Worm (Caenorhabditis elegans) whole organism, young adult: Measurements from ENCODE around the gene F44A2.7.

Source experiments
- B0336.3 ChIP-seq: fragments of 200-800 bp; sonication (Bioruptor generic); IDR thresholded peaks from 2 replicates; pipeline ENCODE4 v1.3.6; 2022; ENCODE audit warnings: missing genetic modification characterization, missing compliant biosample characterization
- C06A6.2 ChIP-seq: fragments of 200-800 bp; sonication (Bioruptor generic); conservative IDR thresholded peaks from 2 replicates; pipeline ENCODE4 v1.3.6; 2022; ENCODE audit warnings: missing genetic modification characterization, missing compliant biosample characterization
- C17E4.6 ChIP-seq: fragments of 200-800 bp; sonication (Bioruptor generic); IDR thresholded peaks from 2 replicates; pipeline ENCODE4 v1.3.6; 2022; ENCODE audit warnings: missing genetic modification reagents, missing genetic modification characterization, missing compliant biosample characterization
- F23B12.7 ChIP-seq: sonication (generic microtip); optimal IDR thresholded peaks from 2 replicates; lab custom pipeline; 2017; ENCODE audit warnings: missing genetic modification characterization, mild to moderate bottlenecking, missing compliant biosample characterization, antibody characterized with exemption, moderate library complexity; ENCODE audit not compliant: insufficient read depth
- F37B4.10 ChIP-seq: fragments of 200-800 bp; sonication (Bioruptor generic); IDR thresholded peaks from 2 replicates; pipeline ENCODE4 v1.3.6; 2022; ENCODE audit warnings: missing genetic modification characterization, missing compliant biosample characterization
- F49E8.2 ChIP-seq: sonication (generic microtip); optimal IDR thresholded peaks from 3 replicates; lab custom pipeline; 2017; ENCODE audit warnings: missing genetic modification characterization, mild to moderate bottlenecking, missing compliant biosample characterization, antibody characterized with exemption, moderate library complexity; ENCODE audit not compliant: insufficient read depth
- T07F8.4 ChIP-seq: sonication (generic microtip); optimal IDR thresholded peaks from 2 replicates; lab custom pipeline; 2016; ENCODE audit warnings: mild to moderate bottlenecking, missing genetic modification characterization, moderate library complexity, missing compliant biosample characterization
- Y53G8AR.9 ChIP-seq: fragments of 200-800 bp; sonication (Bioruptor generic); conservative IDR thresholded peaks from 2 replicates; pipeline ENCODE4 v1.3.6; 2022; ENCODE audit warnings: missing genetic modification reagents, missing genetic modification characterization, missing compliant biosample characterization
- Y56A3A.18 ChIP-seq: fragments of 200-800 bp; sonication (Bioruptor generic); IDR thresholded peaks from 2 replicates; pipeline ENCODE4 v1.3.6; 2022; ENCODE audit warnings: missing genetic modification reagents, missing genetic modification characterization, missing compliant biosample characterization
- athp-1 ChIP-seq: sonication (generic microtip); optimal IDR thresholded peaks from 2 replicates; lab custom pipeline; 2017; ENCODE audit warnings: mild to moderate bottlenecking, missing genetic modification characterization, missing compliant biosample characterization
- attf-3 ChIP-seq: fragments of 200-800 bp; sonication (Bioruptor generic); conservative IDR thresholded peaks from 2 replicates; pipeline ENCODE4 v1.3.6; 2022; ENCODE audit warnings: missing genetic modification reagents, missing genetic modification characterization, missing compliant biosample characterization
- attf-5 ChIP-seq: fragments of 200-800 bp; sonication (Bioruptor generic); optimal IDR thresholded peaks from 2 replicates; lab custom pipeline; 2018; ENCODE audit warnings: mild to moderate bottlenecking, missing genetic modification characterization, missing compliant biosample characterization
- attf-6 ChIP-seq: fragments of 200-800 bp; sonication (Bioruptor generic); IDR thresholded peaks from 2 replicates; pipeline ENCODE4 v1.3.6; 2022; ENCODE audit warnings: missing genetic modification reagents, missing genetic modification characterization, missing compliant biosample characterization
- cebp-1 ChIP-seq, 2 experiments: fragments of 200-800 bp in 1 of 2; sonication (Bioruptor generic) in 1 of 2; sonication (generic microtip) in 1 of 2; IDR thresholded peaks in 1 of 2; optimal IDR thresholded peaks in 1 of 2; 2 replicates each; pipeline versions ENCODE4 v1.3.6 to Lab custom; 2017 to 2022; ENCODE audit warnings: missing compliant biosample characterization in 2 of 2, missing genetic modification characterization in 2 of 2, mild to moderate bottlenecking in 1 of 2, missing genetic modification reagents in 1 of 2, moderate library complexity in 1 of 2
- ceh-40 ChIP-seq: fragments of 200-800 bp; sonication (Bioruptor generic); IDR thresholded peaks from 2 replicates; pipeline ENCODE4 v1.3.6; 2022; ENCODE audit warnings: missing genetic modification characterization, missing compliant biosample characterization
- ceh-58 ChIP-seq: fragments of 200-800 bp; sonication (Bioruptor generic); IDR thresholded peaks from 2 replicates; pipeline ENCODE4 v1.3.6; 2022; ENCODE audit warnings: missing genetic modification characterization, missing compliant biosample characterization
- egl-18 ChIP-seq: fragments of 200-800 bp; sonication (Bioruptor generic); IDR thresholded peaks from 2 replicates; pipeline ENCODE4 v1.3.6; 2022; ENCODE audit warnings: missing genetic modification reagents, missing genetic modification characterization, missing compliant biosample characterization
- egl-44 ChIP-seq: fragments of 200-800 bp; sonication (Bioruptor generic); IDR thresholded peaks from 2 replicates; pipeline ENCODE4 v1.3.6; 2022; ENCODE audit warnings: missing genetic modification reagents, missing genetic modification characterization, missing compliant biosample characterization
- ekl-4 ChIP-seq: fragments of 200-800 bp; sonication (Bioruptor generic); IDR thresholded peaks from 2 replicates; pipeline ENCODE4 v1.3.6; 2022; ENCODE audit warnings: missing genetic modification reagents, missing genetic modification characterization, missing compliant biosample characterization
- hlh-12 ChIP-seq: sonication (generic microtip); optimal IDR thresholded peaks from 2 replicates; lab custom pipeline; 2016; ENCODE audit warnings: missing genetic modification characterization, missing compliant biosample characterization
- hmg-1.2 ChIP-seq: fragments of 200-800 bp; sonication (Bioruptor generic); IDR thresholded peaks from 2 replicates; pipeline ENCODE4 v1.3.6; 2022; ENCODE audit warnings: missing genetic modification reagents, missing genetic modification characterization, missing compliant biosample characterization
- hmg-20 ChIP-seq: fragments of 200-800 bp; sonication (Bioruptor generic); IDR thresholded peaks from 2 replicates; pipeline ENCODE4 v1.3.6; 2022; ENCODE audit warnings: missing genetic modification reagents, missing genetic modification characterization, missing compliant biosample characterization
- hrde-1 ChIP-seq: sonication (generic microtip); optimal IDR thresholded peaks from 2 replicates; lab custom pipeline; 2016; ENCODE audit warnings: missing genetic modification characterization, mild to moderate bottlenecking, missing compliant biosample characterization, moderate library complexity, missing genotype, missing genetic modification reagents, borderline replicate concordance
- hsf-1 ChIP-seq: fragments of 200-800 bp; sonication (Bioruptor generic); IDR thresholded peaks from 2 replicates; pipeline ENCODE4 v1.3.6; 2022; ENCODE audit warnings: missing genetic modification reagents, missing genetic modification characterization, missing compliant biosample characterization
- lin-26 ChIP-seq: fragments of 200-800 bp; sonication (Bioruptor generic); IDR thresholded peaks from 2 replicates; pipeline ENCODE4 v1.3.6; 2022; ENCODE audit warnings: missing genetic modification reagents, missing genetic modification characterization, missing compliant biosample characterization
- lin-54 ChIP-seq: fragments of 200-800 bp; sonication (Bioruptor generic); optimal IDR thresholded peaks from 2 replicates; lab custom pipeline; 2018; ENCODE audit warnings: mild to moderate bottlenecking, missing genetic modification characterization, missing compliant biosample characterization
- lsy-27 ChIP-seq: sonication (generic microtip); optimal IDR thresholded peaks from 2 replicates; lab custom pipeline; 2017; ENCODE audit warnings: missing genetic modification characterization, mild to moderate bottlenecking, missing compliant biosample characterization, antibody characterized with exemption, missing genotype, borderline replicate concordance; ENCODE audit not compliant: insufficient read depth
- madf-3 ChIP-seq: fragments of 200-800 bp; sonication (Bioruptor generic); IDR thresholded peaks from 2 replicates; pipeline ENCODE4 v1.3.6; 2022; ENCODE audit warnings: missing genetic modification reagents, missing genetic modification characterization, missing compliant biosample characterization
- madf-6 ChIP-seq: fragments of 200-800 bp; sonication (Bioruptor generic); IDR thresholded peaks from 2 replicates; pipeline ENCODE4 v1.3.6; 2022; ENCODE audit warnings: missing genetic modification reagents, missing genetic modification characterization, missing compliant biosample characterization
- nfyb-1 ChIP-seq: fragments of 200-800 bp; sonication (Bioruptor generic); IDR thresholded peaks from 2 replicates; pipeline ENCODE4 v1.3.6; 2022; ENCODE audit warnings: missing genetic modification reagents, missing genetic modification characterization, missing compliant biosample characterization
- nhr-27 ChIP-seq: fragments of 200-800 bp; sonication (Bioruptor generic); optimal IDR thresholded peaks from 2 replicates; lab custom pipeline; 2018; ENCODE audit warnings: mild to moderate bottlenecking, missing genetic modification characterization, moderate library complexity, missing compliant biosample characterization
- rec-8 ChIP-seq, 2 experiments: sonication (generic microtip); optimal IDR thresholded peaks; 2 replicates each; lab custom pipeline; 2016; ENCODE audit warnings: mild to moderate bottlenecking in 2 of 2, missing genetic modification characterization in 2 of 2, missing genetic modification reagents in 2 of 2, missing genotype in 2 of 2, missing biosample characterization in 1 of 2, missing compliant biosample characterization in 1 of 2, moderate library complexity in 1 of 2
- rpc-1 ChIP-seq, 2 experiments: fragments of 150-350 bp in 1 of 2; sonication (generic microtip) in 1 of 2; optimal IDR thresholded peaks; 2 replicates each; lab custom pipeline; 2014 to 2018; ENCODE audit warnings: missing biosample characterization in 1 of 2, missing genetic modification characterization in 1 of 2, missing genetic modification reagents in 1 of 2, missing genotype in 1 of 2
- sdz-38 ChIP-seq: sonication (generic microtip); optimal IDR thresholded peaks from 2 replicates; lab custom pipeline; 2016; ENCODE audit warnings: missing genotype, missing genetic modification characterization, missing compliant biosample characterization
- snpc-1.1 ChIP-seq: sonication (generic microtip); optimal IDR thresholded peaks from 2 replicates; lab custom pipeline; 2017; ENCODE audit warnings: missing genetic modification characterization, mild to moderate bottlenecking, missing compliant biosample characterization, antibody characterized with exemption, moderate library complexity, missing genotype, missing genetic modification reagents; ENCODE audit not compliant: insufficient read depth
- snpc-1.3 ChIP-seq: sonication (generic microtip); optimal IDR thresholded peaks from 2 replicates; lab custom pipeline; 2017; ENCODE audit warnings: missing genetic modification characterization, mild to moderate bottlenecking, missing compliant biosample characterization, antibody characterized with exemption, moderate library complexity, missing genotype, missing genetic modification reagents; ENCODE audit not compliant: insufficient read depth
- snpc-3.4 ChIP-seq: sonication (generic microtip); optimal IDR thresholded peaks from 2 replicates; lab custom pipeline; 2017; ENCODE audit warnings: missing genetic modification characterization, mild to moderate bottlenecking, missing compliant biosample characterization, antibody characterized with exemption, moderate library complexity, missing genotype, missing genetic modification reagents
- somi-1 ChIP-seq: fragments of 200-800 bp; sonication (Bioruptor generic); optimal IDR thresholded peaks from 2 replicates; lab custom pipeline; 2018; ENCODE audit warnings: mild to moderate bottlenecking, missing genetic modification characterization, missing compliant biosample characterization
- tlf-1 ChIP-seq: fragments of 200-800 bp; sonication (Bioruptor generic); optimal IDR thresholded peaks from 2 replicates; lab custom pipeline; 2018; ENCODE audit warnings: mild to moderate bottlenecking, missing genetic modification characterization, missing compliant biosample characterization
- unc-130 ChIP-seq: sonication (generic microtip); optimal IDR thresholded peaks from 2 replicates; lab custom pipeline; 2016; ENCODE audit warnings: missing genetic modification reagents, missing genetic modification characterization, missing compliant biosample characterization
- zfh-2 ChIP-seq: fragments of 200-800 bp; sonication (Bioruptor generic); conservative IDR thresholded peaks from 2 replicates; pipeline ENCODE4 v1.3.6; 2022; ENCODE audit warnings: missing genetic modification reagents, missing genetic modification characterization, missing compliant biosample characterization
- ztf-25 ChIP-seq: fragments of 200-800 bp; sonication (Bioruptor generic); IDR thresholded peaks from 2 replicates; pipeline ENCODE4 v1.3.6; 2022; ENCODE audit warnings: missing genetic modification reagents, missing genetic modification characterization, missing compliant biosample characterization
- ztf-28 ChIP-seq: fragments of 200-800 bp; sonication (Bioruptor generic); IDR thresholded peaks from 2 replicates; pipeline ENCODE4 v1.3.6; 2022; ENCODE audit warnings: missing genetic modification reagents, missing genetic modification characterization, missing compliant biosample characterization
- ztf-6 ChIP-seq: fragments of 200-800 bp; sonication (Bioruptor generic); IDR thresholded peaks from 2 replicates; pipeline ENCODE4 v1.3.6; 2022; ENCODE audit warnings: missing genetic modification reagents, missing genetic modification characterization, missing compliant biosample characterization

Gene F44A2.7

ce11 chrV:9342965-9343628, 21.8 kb downstream of the F44A2.7 start:
- TF ChIP-seq zfh-2 (GFP tag; lab: Robert Waterston, UW) (no peak), madf-6 (GFP tag; lab: Robert Waterston, UW) (peak; percentile 59), lin-26 (GFP tag; lab: Robert Waterston, UW) (no peak; the same call in 1 of the 2 replicates), ceh-40 (GFP tag; lab: Robert Waterston, UW) (0 out of 2 replicates have a peak, but pooled peaks have one; percentile 76), lsy-27 (tag; lab: Kevin White, UChicago) (no peak), snpc-1.1 (peak; percentile 15), unc-130 (GFP tag; lab: Kevin White, UChicago) (no peak), egl-44 (GFP tag; lab: Robert Waterston, UW) (peak; percentile 34; the same call in 1 of the 2 replicates), F49E8.2 (no peak), nhr-27 (tag; lab: Kevin White, UChicago) (peak; percentile 56), sdz-38 (no peak), hrde-1 (tag; lab: Kevin White, UChicago) (peak; percentile 44), lin-54 (GFP tag; lab: Kevin White, UChicago) (no peak), C17E4.6 (peak; percentile 22; the same call in 1 of the 2 replicates), hsf-1 (peak; percentile 43; the same call in 1 of the 2 replicates), C06A6.2 (GFP tag; lab: Robert Waterston, UW) (peak; percentile 53; the same call in 1 of the 2 replicates), snpc-3.4 (no peak), ztf-6 (GFP tag; lab: Robert Waterston, UW) (0 out of 2 replicates have a peak, but pooled peaks have one; percentile 7), nfyb-1 (peak; percentile 86), attf-6 (peak; percentile 33), rec-8 (tag; optimal IDR thresholded peaks at IDR 0.05; lab: Kevin White, UChicago) (no peak), rpc-1 (optimal IDR thresholded peaks at IDR 0.05; lab: Kevin White, UChicago) (no peak), rpc-1 (tag; optimal IDR thresholded peaks at IDR 0.05; lab: Kevin White, UChicago) (no peak), madf-3 (peak; percentile 90), B0336.3 (GFP tag; lab: Robert Waterston, UW) (peak; percentile 8; the same call in 1 of the 2 replicates), Y53G8AR.9 (GFP tag; lab: Robert Waterston, UW) (peak; percentile 92), ztf-25 (GFP tag; lab: Robert Waterston, UW) (no peak), F23B12.7 (tag; lab: Kevin White, UChicago) (peak; percentile 8), F37B4.10 (GFP tag; lab: Robert Waterston, UW) (0 out of 2 replicates have a peak, but pooled peaks have one; percentile 30), hmg-1.2 (peak; percentile 56), hmg-20 (peak; percentile 51; the same call in 1 of the 2 replicates), attf-5 (GFP tag; lab: Kevin White, UChicago) (no peak), athp-1 (tag; lab: Kevin White, UChicago) (no peak), hlh-12 (no peak), cebp-1 (GFP tag; IDR thresholded peaks at IDR 0.05; lab: Robert Waterston, UW) (peak; percentile 49; the same call in 1 of the 2 replicates), cebp-1 (tag; optimal IDR thresholded peaks at IDR 0.05; lab: Kevin White, UChicago) (peak; percentile 7), ekl-4 (GFP tag; lab: Robert Waterston, UW) (peak; percentile 77), Y56A3A.18 (GFP tag; lab: Robert Waterston, UW) (peak; percentile 50), tlf-1 (GFP tag; lab: Kevin White, UChicago) (peak; percentile 34), attf-3 (GFP tag; lab: Robert Waterston, UW) (0 out of 2 replicates have a peak, but pooled peaks have one; percentile 40), snpc-1.3 (tag; lab: Kevin White, UChicago) (no peak), T07F8.4 (tag; lab: Kevin White, UChicago) (no peak), ceh-58 (GFP tag; lab: Robert Waterston, UW) (peak; percentile 69; the same call in 1 of the 2 replicates), ztf-28 (GFP tag; lab: Robert Waterston, UW) (peak; percentile 59), somi-1 (GFP tag; lab: Kevin White, UChicago) (no peak), egl-18 (GFP tag; lab: Robert Waterston, UW) (0 out of 2 replicates have a peak, but pooled peaks have one; percentile 7)
